Worm (Caenorhabditis elegans) whole organism, L3 larva: ENCODE results near the gene R13H4.6.

Source experiments
- R02D3.7 ChIP-seq: fragments of 150-350 bp; optimal IDR thresholded peaks from 2 replicates; lab custom pipeline; 2014; ENCODE audit warnings: missing biosample characterization, missing genetic modification characterization
- aly-2 ChIP-seq: fragments of 150-350 bp; optimal IDR thresholded peaks from 2 replicates; lab custom pipeline; 2014; ENCODE audit warnings: missing biosample characterization, missing genetic modification characterization
- ama-1 ChIP-seq: fragments of 150-350 bp; optimal IDR thresholded peaks from 2 replicates; lab custom pipeline; 2018
- ceh-16 ChIP-seq: sonication (generic microtip); optimal IDR thresholded peaks from 2 replicates; lab custom pipeline; 2017; ENCODE audit warnings: missing biosample characterization, missing genetic modification characterization
- ceh-28 ChIP-seq: fragments of 150-350 bp; optimal IDR thresholded peaks from 2 replicates; lab custom pipeline; 2014; ENCODE audit warnings: missing biosample characterization, missing genetic modification reagents, missing genetic modification characterization
- daf-12 ChIP-seq: fragments of 150-350 bp; optimal IDR thresholded peaks from 2 replicates; lab custom pipeline; 2014; ENCODE audit warnings: missing biosample characterization, missing genetic modification reagents, missing genetic modification characterization
- egl-27 ChIP-seq: sonication (generic microtip); optimal IDR thresholded peaks from 4 replicates; lab custom pipeline; 2017; ENCODE audit warnings: missing biosample characterization, missing genetic modification reagents, missing genetic modification characterization
- egl-5 ChIP-seq: fragments of 150-350 bp; optimal IDR thresholded peaks from 2 replicates; lab custom pipeline; 2017; ENCODE audit warnings: missing biosample characterization, missing genetic modification reagents, missing genetic modification characterization, inconsistent platforms
- elt-1 ChIP-seq: fragments of 150-350 bp; optimal IDR thresholded peaks from 2 replicates; lab custom pipeline; 2014; ENCODE audit warnings: missing biosample characterization, missing genetic modification characterization
- elt-2 ChIP-seq: sonication (generic microtip); optimal IDR thresholded peaks from 2 replicates; lab custom pipeline; 2016; ENCODE audit warnings: missing genetic modification reagents, mild to moderate bottlenecking, missing genetic modification characterization, missing compliant biosample characterization
- elt-3 ChIP-seq, 3 experiments: fragments of 150-350 bp in 1 of 3; sonication (generic microtip) in 2 of 3; optimal IDR thresholded peaks; 2 replicates in 2 of 3; 4 replicates in 1 of 3; lab custom pipeline; 2014 to 2017; ENCODE audit warnings: missing biosample characterization in 3 of 3, missing genetic modification characterization in 3 of 3
- eor-1 ChIP-seq, 2 experiments: fragments of 150-350 bp; optimal IDR thresholded peaks; 2 replicates each; lab custom pipeline; 2014 to 2018; ENCODE audit warnings: missing biosample characterization in 2 of 2, missing genetic modification characterization in 2 of 2
- fkh-10 ChIP-seq: sonication (generic microtip); optimal IDR thresholded peaks from 2 replicates; lab custom pipeline; 2017; ENCODE audit warnings: missing biosample characterization, missing genetic modification reagents, missing genetic modification characterization
- hmg-11 ChIP-seq: sonication (generic microtip); optimal IDR thresholded peaks from 2 replicates; lab custom pipeline; 2016; ENCODE audit warnings: missing genetic modification characterization, missing compliant biosample characterization
- jun-1 ChIP-seq: fragments of 150-350 bp; optimal IDR thresholded peaks from 2 replicates; lab custom pipeline; 2014; ENCODE audit warnings: missing biosample characterization, missing genetic modification reagents, missing genetic modification characterization
- lin-15B ChIP-seq: fragments of 150-350 bp; optimal IDR thresholded peaks from 2 replicates; lab custom pipeline; 2014; ENCODE audit warnings: missing biosample characterization, missing genetic modification characterization
- mdl-1 ChIP-seq: fragments of 150-350 bp; optimal IDR thresholded peaks from 2 replicates; lab custom pipeline; 2014; ENCODE audit warnings: missing biosample characterization, missing genetic modification characterization
- nfya-1 ChIP-seq: sonication (generic microtip); optimal IDR thresholded peaks from 2 replicates; lab custom pipeline; 2017; ENCODE audit warnings: missing genetic modification characterization, mild to moderate bottlenecking, missing compliant biosample characterization, antibody characterized with exemption, moderate library complexity; ENCODE audit not compliant: insufficient read depth
- nhr-11 ChIP-seq: fragments of 150-350 bp; optimal IDR thresholded peaks from 2 replicates; lab custom pipeline; 2014; ENCODE audit warnings: missing biosample characterization, missing genetic modification characterization
- nhr-12 ChIP-seq: fragments of 150-350 bp; optimal IDR thresholded peaks from 2 replicates; lab custom pipeline; 2014; ENCODE audit warnings: missing biosample characterization, missing genetic modification characterization
- nhr-23 ChIP-seq: fragments of 150-350 bp; optimal IDR thresholded peaks from 2 replicates; lab custom pipeline; 2014; ENCODE audit warnings: missing biosample characterization, missing genetic modification reagents, missing genetic modification characterization
- nhr-25 ChIP-seq: sonication (generic microtip); optimal IDR thresholded peaks from 2 replicates; lab custom pipeline; 2017; ENCODE audit warnings: missing biosample characterization, missing genetic modification characterization
- nhr-43 ChIP-seq: sonication (generic microtip); optimal IDR thresholded peaks from 2 replicates; lab custom pipeline; 2016; ENCODE audit warnings: mild to moderate bottlenecking, missing genetic modification characterization, missing compliant biosample characterization; ENCODE audit not compliant: poor library complexity, severe bottlenecking
- nhr-67 ChIP-seq: fragments of 150-350 bp; optimal IDR thresholded peaks from 2 replicates; lab custom pipeline; 2014; ENCODE audit warnings: missing biosample characterization, missing genetic modification characterization
- nhr-76 ChIP-seq: fragments of 150-350 bp; sonication (generic microtip); optimal IDR thresholded peaks from 5 replicates; lab custom pipeline; 2014; ENCODE audit warnings: missing biosample characterization, missing genetic modification characterization
- pqm-1 ChIP-seq: fragments of 150-350 bp; optimal IDR thresholded peaks from 2 replicates; lab custom pipeline; 2017; ENCODE audit warnings: missing biosample characterization, missing genetic modification characterization, inconsistent platforms
- sea-2 ChIP-seq: fragments of 150-350 bp; sonication (generic microtip); optimal IDR thresholded peaks from 4 replicates; lab custom pipeline; 2014; ENCODE audit warnings: missing biosample characterization, missing genetic modification reagents, missing genetic modification characterization
- skn-1 ChIP-seq: fragments of 150-350 bp; optimal IDR thresholded peaks from 2 replicates; lab custom pipeline; 2014; ENCODE audit warnings: missing biosample characterization, missing genetic modification characterization
- snpc-4 ChIP-seq: fragments of 150-350 bp; optimal IDR thresholded peaks from 2 replicates; lab custom pipeline; 2014; ENCODE audit warnings: missing biosample characterization, missing genetic modification characterization
- tbx-2 ChIP-seq: sonication (generic microtip); optimal IDR thresholded peaks from 2 replicates; lab custom pipeline; 2016; ENCODE audit warnings: mild to moderate bottlenecking, missing genetic modification characterization, missing compliant biosample characterization
- unc-39 ChIP-seq: sonication (generic microtip); optimal IDR thresholded peaks from 4 replicates; lab custom pipeline; 2017; ENCODE audit warnings: missing biosample characterization, missing genetic modification characterization
- unc-62 ChIP-seq: fragments of 150-350 bp; sonication (generic microtip); optimal IDR thresholded peaks from 4 replicates; lab custom pipeline; 2014; ENCODE audit warnings: missing biosample characterization, missing genetic modification reagents, missing genetic modification characterization
- zag-1 ChIP-seq: fragments of 150-350 bp; optimal IDR thresholded peaks from 2 replicates; lab custom pipeline; 2014; ENCODE audit warnings: missing biosample characterization, missing genetic modification characterization
- ztf-11 ChIP-seq: fragments of 150-350 bp; optimal IDR thresholded peaks from 2 replicates; lab custom pipeline; 2014; ENCODE audit warnings: missing biosample characterization, missing genetic modification characterization
- ztf-4 ChIP-seq: fragments of 150-350 bp; optimal IDR thresholded peaks from 2 replicates; lab custom pipeline; 2014; ENCODE audit warnings: missing biosample characterization, missing genetic modification characterization

The R13H4.6 gene

DNA sequence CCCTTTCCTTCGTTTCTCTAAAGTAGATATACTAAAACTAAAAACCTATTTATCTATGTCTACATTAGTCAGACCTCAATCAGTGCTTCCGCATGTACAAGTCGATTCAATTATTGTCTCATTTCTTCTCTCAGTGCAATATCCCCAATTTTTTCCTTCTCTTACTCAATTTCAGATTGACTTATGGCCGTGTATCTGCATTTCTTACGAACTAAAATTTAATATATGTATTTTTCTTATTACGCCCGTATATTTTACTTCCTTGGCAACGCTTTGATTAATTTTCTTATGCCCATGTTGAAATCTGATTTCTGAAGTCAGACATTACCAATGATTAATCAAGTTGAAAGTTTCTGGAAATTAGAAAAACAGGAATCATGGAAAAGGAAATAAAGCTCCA is 8.0 kb upstream of the R13H4.6 start:
- no peak for TF ChIP-seq snpc-4 (tag; lab: Kevin White, UChicago)
- no peak for TF ChIP-seq jun-1 (tag; lab: Kevin White, UChicago)
- no peak for TF ChIP-seq unc-39 (tag; lab: Kevin White, UChicago)
- TF ChIP-seq nhr-76 (tag; lab: Kevin White, UChicago), result no peak
- no peak for TF ChIP-seq nhr-43 (tag; lab: Kevin White, UChicago)
- TF ChIP-seq fkh-10 (GFP tag; lab: Kevin White, UChicago), result no peak
- TF ChIP-seq egl-27 (tag; lab: Kevin White, UChicago), result no peak

DNA sequence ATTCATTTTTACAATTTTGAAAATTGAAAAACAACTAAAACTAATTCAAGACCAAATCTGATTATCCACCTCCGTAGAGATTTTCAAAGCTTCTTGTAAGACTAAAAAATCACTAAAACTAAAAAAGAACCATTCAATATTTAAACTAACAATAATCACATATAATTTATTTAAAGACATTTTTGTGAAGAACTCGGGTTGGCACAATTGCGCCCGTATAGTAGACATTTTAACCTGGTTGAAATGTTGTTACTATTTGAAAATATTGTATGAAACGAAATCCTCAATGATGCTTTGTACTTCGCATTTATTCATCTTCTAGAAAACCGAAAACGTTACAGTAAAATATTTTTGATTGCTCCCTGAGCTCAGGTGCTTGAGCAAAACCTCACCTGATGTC is 6.9 kb upstream of the R13H4.6 start:
- TF ChIP-seq mdl-1 (tag; lab: Kevin White, UChicago) (no peak), sea-2 (GFP tag; lab: Kevin White, UChicago) (no peak), nhr-76 (tag; lab: Kevin White, UChicago) (no peak)
- TF ChIP-seq, all 47 proteins: peak for 0

- no peak for TF ChIP-seq snpc-4 (tag; lab: Kevin White, UChicago)
- TF ChIP-seq mdl-1 (tag; lab: Kevin White, UChicago), result no peak
- TF ChIP-seq nhr-43 (tag; lab: Kevin White, UChicago), result no peak
- no peak for TF ChIP-seq egl-27 (tag; lab: Kevin White, UChicago)
- no peak for TF ChIP-seq elt-2 (tag; lab: Kevin White, UChicago)
- TF ChIP-seq ztf-11, result no peak
- no peak for TF ChIP-seq daf-12
- TF ChIP-seq nhr-67 (tag; lab: Kevin White, UChicago), result no peak
- TF ChIP-seq nhr-25 (tag; lab: Kevin White, UChicago), result peak; percentile 60
- TF ChIP-seq nhr-23 (tag; lab: Kevin White, UChicago), result peak; percentile 25
- TF ChIP-seq hmg-11 (tag; lab: Kevin White, UChicago), result no peak
- TF ChIP-seq nhr-11, result no peak
- no peak for TF ChIP-seq R02D3.7 (tag; lab: Kevin White, UChicago)
- TF ChIP-seq egl-5 (tag; lab: Kevin White, UChicago), result peak; percentile 65
- TF ChIP-seq nhr-12 (tag; lab: Kevin White, UChicago), result no peak
- no peak for TF ChIP-seq unc-39 (tag; lab: Kevin White, UChicago)
Observed at ce11 chrV:11857756-11858155, 5.2 kb upstream of the R13H4.6 start.

ce11 chrV:11858299-11858698 is 4.6 kb upstream of the R13H4.6 start:
- TF ChIP-seq nhr-76 (tag; lab: Kevin White, UChicago) (no peak), skn-1 (tag; lab: Kevin White, UChicago) (no peak), nhr-11 (no peak), eor-1 (tag; optimal IDR thresholded peaks at IDR 0.05; lab: Kevin White, UChicago) (no peak), ceh-28 (no peak), elt-1 (peak; percentile 78), unc-62 (GFP tag; lab: Kevin White, UChicago) (no peak), mdl-1 (tag; lab: Kevin White, UChicago) (no peak), zag-1 (tag; lab: Kevin White, UChicago) (no peak), ztf-11 (no peak), nhr-23 (tag; lab: Kevin White, UChicago) (peak; percentile 15), ztf-4 (tag; lab: Kevin White, UChicago) (no peak), ceh-16 (tag; lab: Kevin White, UChicago) (no peak), lin-15B (no peak), ama-1 (no peak), elt-3 (tag; optimal IDR thresholded peaks at IDR 0.05; lab: Kevin White, UChicago) (no peak)

- TF ChIP-seq ceh-28 (peak; percentile 10), elt-3 (tag; optimal IDR thresholded peaks at IDR 0.05; lab: Kevin White, UChicago) (peak in 1 of 3 experiments; percentile 41), aly-2 (tag; lab: Kevin White, UChicago) (no peak), tbx-2 (tag; lab: Kevin White, UChicago) (peak; percentile 0), ceh-16 (tag; lab: Kevin White, UChicago) (no peak), nhr-25 (tag; lab: Kevin White, UChicago) (peak; percentile 90), pqm-1 (peak; percentile 73), sea-2 (GFP tag; lab: Kevin White, UChicago) (no peak), nhr-43 (tag; lab: Kevin White, UChicago) (peak; percentile 96), mdl-1 (tag; lab: Kevin White, UChicago) (peak; percentile 37), elt-2 (tag; lab: Kevin White, UChicago) (peak; percentile 86), nfya-1 (peak; percentile 11), nhr-23 (tag; lab: Kevin White, UChicago) (peak; percentile 75)
Observed at ce11 chrV:11859082-11859858, 3.6 kb upstream of the R13H4.6 start.
